Worm (Caenorhabditis elegans): ENCODE data around the gene F32D8.7.

The F32D8.7 gene

ce11 chrV:10947930-10948329 lies 49.7 kb downstream of the F32D8.7 start, which contains the start of gene F17C11.2:
Gene F17C11.2, plus strand, starts transcription at chrV:10948230.
- no peak for TF ChIP-seq W03F9.2 (tag; optimal IDR thresholded peaks at IDR 0.05)
- TF ChIP-seq him-1 (tag; optimal IDR thresholded peaks at IDR 0.05), result no peak
- TF ChIP-seq dao-5 (tag; optimal IDR thresholded peaks at IDR 0.05), result no peak

- no peak for TF ChIP-seq W03F9.2 (tag; optimal IDR thresholded peaks at IDR 0.05)
- TF ChIP-seq him-1 (tag; optimal IDR thresholded peaks at IDR 0.05), result no peak
- no peak for TF ChIP-seq dao-5 (tag; optimal IDR thresholded peaks at IDR 0.05)
Measured at ce11 chrV:10949511-10949910, 51.3 kb downstream of the F32D8.7 start, which contains the start of gene col-153. Gene col-153, plus strand, starts transcription at chrV:10949811.

Measured in whole organism, L4/young adult.